Worm (Caenorhabditis elegans) whole organism, L4 larva: ENCODE measurements around the gene nhr-120.
A peak's percentile ranks its signal among the peaks of the same experiment; 100 is the strongest.

ENCODE experiments used
- D1046.2 ChIP-seq: fragments of 200-800 bp; sonication (Bioruptor generic); IDR thresholded peaks from 2 replicates; pipeline ENCODE4 v1.3.6; 2022; ENCODE audit warnings: missing genetic modification characterization, missing compliant biosample characterization
- F26F4.8 ChIP-seq: fragments of 200-800 bp; sonication (Bioruptor generic); conservative IDR thresholded peaks from 2 replicates; pipeline ENCODE4 v1.3.6; 2022; ENCODE audit warnings: missing genetic modification characterization, missing compliant biosample characterization
- F44E2.7 ChIP-seq: fragments of 200-800 bp; sonication (Bioruptor generic); IDR thresholded peaks from 2 replicates; pipeline ENCODE4 v2.1.2; 2022; ENCODE audit warnings: missing genetic modification characterization, missing compliant biosample characterization
- R02D3.7 ChIP-seq: fragments of 150-350 bp; sonication (generic microtip); optimal IDR thresholded peaks from 3 replicates; lab custom pipeline; 2014; ENCODE audit warnings: missing biosample characterization, missing genetic modification characterization
- T20F7.1 ChIP-seq: fragments of 200-800 bp; sonication (Bioruptor generic); optimal IDR thresholded peaks from 2 replicates; lab custom pipeline; 2018; ENCODE audit warnings: mild to moderate bottlenecking, missing genetic modification characterization, missing compliant biosample characterization
- T26A8.4 ChIP-seq: fragments of 200-800 bp; sonication (Bioruptor generic); IDR thresholded peaks from 2 replicates; pipeline ENCODE4 v1.3.6; 2022; ENCODE audit warnings: missing genetic modification characterization, missing compliant biosample characterization
- ZK337.2 ChIP-seq: fragments of 200-800 bp; sonication (Bioruptor generic); IDR thresholded peaks from 2 replicates; pipeline ENCODE4 v1.3.6; 2022; ENCODE audit warnings: missing genetic modification reagents, missing genetic modification characterization, missing compliant biosample characterization
- ama-1 ChIP-seq: fragments of 150-350 bp; optimal IDR thresholded peaks from 2 replicates; lab custom pipeline; 2014; ENCODE audit warnings: inconsistent platforms, mixed read lengths
- ceh-20 ChIP-seq: fragments of 200-800 bp; sonication (Bioruptor generic); IDR thresholded peaks from 2 replicates; pipeline ENCODE4 v1.3.6; 2022; ENCODE audit warnings: missing genetic modification reagents, missing genetic modification characterization, missing compliant biosample characterization
- ceh-28 ChIP-seq: fragments of 150-350 bp; optimal IDR thresholded peaks from 2 replicates; lab custom pipeline; 2014; ENCODE audit warnings: missing biosample characterization, missing genetic modification reagents, missing genetic modification characterization
- ceh-44 ChIP-seq: fragments of 200-800 bp; sonication (Bioruptor generic); IDR thresholded peaks from 2 replicates; pipeline ENCODE4 v1.3.6; 2022; ENCODE audit warnings: missing genetic modification reagents, missing genetic modification characterization, missing compliant biosample characterization
- ceh-62 ChIP-seq: sonication (generic microtip); optimal IDR thresholded peaks from 2 replicates; lab custom pipeline; 2017; ENCODE audit warnings: missing biosample characterization, missing genetic modification characterization
- ceh-82 ChIP-seq: sonication (generic microtip); optimal IDR thresholded peaks from 2 replicates; lab custom pipeline; 2017; ENCODE audit warnings: missing biosample characterization, missing genetic modification characterization
- ctbp-1 ChIP-seq: fragments of 200-800 bp; sonication (Bioruptor generic); IDR thresholded peaks from 2 replicates; pipeline ENCODE4 v1.3.6; 2022; ENCODE audit warnings: missing genetic modification reagents, missing genetic modification characterization, missing compliant biosample characterization
- daf-16 ChIP-seq, 3 experiments: sonication (generic microtip); optimal IDR thresholded peaks; 2 replicates each; lab custom pipeline; 2016 to 2017; ENCODE audit warnings: missing genetic modification characterization in 3 of 3, missing genetic modification reagents in 3 of 3, mild to moderate bottlenecking in 2 of 3, missing compliant biosample characterization in 2 of 3, missing biosample characterization in 1 of 3, moderate library complexity in 1 of 3
- daf-19 ChIP-seq: fragments of 200-800 bp; sonication (Bioruptor generic); conservative IDR thresholded peaks from 2 replicates; pipeline ENCODE4 v1.3.6; 2022; ENCODE audit warnings: missing genetic modification characterization, missing compliant biosample characterization
- dve-1 ChIP-seq: sonication (generic microtip); optimal IDR thresholded peaks from 2 replicates; lab custom pipeline; 2017; ENCODE audit warnings: antibody characterized with exemption, mild to moderate bottlenecking, missing genetic modification characterization, missing compliant biosample characterization; ENCODE audit not compliant: insufficient read depth
- fkh-10 ChIP-seq: fragments of 150-350 bp; optimal IDR thresholded peaks from 2 replicates; lab custom pipeline; 2014; ENCODE audit warnings: missing biosample characterization, missing genetic modification reagents, missing genetic modification characterization
- gei-8 ChIP-seq: fragments of 200-800 bp; sonication (Bioruptor generic); optimal IDR thresholded peaks from 2 replicates; lab custom pipeline; 2018; ENCODE audit warnings: mild to moderate bottlenecking, missing genetic modification characterization, missing compliant biosample characterization
- hmg-1.1 ChIP-seq: fragments of 200-800 bp; sonication (Bioruptor generic); IDR thresholded peaks from 2 replicates; pipeline ENCODE4 v1.3.6; 2022; ENCODE audit warnings: missing genetic modification reagents, missing genetic modification characterization, missing compliant biosample characterization
- jun-1 ChIP-seq: fragments of 150-350 bp; optimal IDR thresholded peaks from 2 replicates; lab custom pipeline; 2014; ENCODE audit warnings: missing biosample characterization, missing genetic modification reagents, missing genetic modification characterization
- lin-13 ChIP-seq: fragments of 150-350 bp; optimal IDR thresholded peaks from 2 replicates; lab custom pipeline; 2014; ENCODE audit warnings: missing biosample characterization, missing genetic modification reagents, missing genetic modification characterization
- lin-29 ChIP-seq: fragments of 200-800 bp; sonication (Bioruptor generic); IDR thresholded peaks from 2 replicates; pipeline ENCODE4 v1.3.6; 2022; ENCODE audit warnings: missing genetic modification reagents, missing genetic modification characterization, missing compliant biosample characterization
- lir-3 ChIP-seq: sonication (generic microtip); optimal IDR thresholded peaks from 2 replicates; lab custom pipeline; 2016; ENCODE audit warnings: mild to moderate bottlenecking, missing genetic modification characterization, missing compliant biosample characterization
- mes-2 ChIP-seq: sonication (generic microtip); optimal IDR thresholded peaks from 2 replicates; lab custom pipeline; 2016; ENCODE audit warnings: missing genotype, mild to moderate bottlenecking, missing genetic modification characterization, missing compliant biosample characterization; ENCODE audit not compliant: poor library complexity, severe bottlenecking
- mxl-3 ChIP-seq: fragments of 200-800 bp; sonication (Bioruptor generic); optimal IDR thresholded peaks from 2 replicates; lab custom pipeline; 2018; ENCODE audit warnings: mild to moderate bottlenecking, missing genetic modification characterization, missing compliant biosample characterization
- nhr-10 ChIP-seq: fragments of 150-350 bp; optimal IDR thresholded peaks from 2 replicates; lab custom pipeline; 2014; ENCODE audit warnings: missing biosample characterization, missing genetic modification characterization
- nhr-102 ChIP-seq: sonication (generic microtip); optimal IDR thresholded peaks from 2 replicates; lab custom pipeline; 2016; ENCODE audit warnings: mild to moderate bottlenecking, missing genetic modification characterization, moderate library complexity, missing compliant biosample characterization
- nhr-11 ChIP-seq: fragments of 150-350 bp; optimal IDR thresholded peaks from 2 replicates; lab custom pipeline; 2014; ENCODE audit warnings: missing biosample characterization, missing genetic modification characterization
- nhr-237 ChIP-seq: sonication (generic microtip); optimal IDR thresholded peaks from 2 replicates; lab custom pipeline; 2017; ENCODE audit warnings: missing biosample characterization, missing genetic modification characterization
- nhr-25 ChIP-seq: sonication (generic microtip); optimal IDR thresholded peaks from 2 replicates; lab custom pipeline; 2017; ENCODE audit warnings: missing genetic modification characterization, mild to moderate bottlenecking, missing compliant biosample characterization, antibody characterized with exemption, moderate library complexity, borderline replicate concordance; ENCODE audit not compliant: insufficient read depth
- nhr-28 ChIP-seq: fragments of 150-350 bp; optimal IDR thresholded peaks from 2 replicates; lab custom pipeline; 2014; ENCODE audit warnings: missing biosample characterization, missing genetic modification characterization
- nhr-41 ChIP-seq: fragments of 200-800 bp; sonication (Bioruptor generic); IDR thresholded peaks from 2 replicates; pipeline ENCODE4 v1.3.6; 2022; ENCODE audit warnings: missing genetic modification reagents, missing genetic modification characterization, missing compliant biosample characterization
- php-3 ChIP-seq: fragments of 200-800 bp; sonication (Bioruptor generic); IDR thresholded peaks from 2 replicates; pipeline ENCODE4 v1.3.6; 2022; ENCODE audit warnings: missing genetic modification reagents, missing genetic modification characterization, missing compliant biosample characterization
- pqm-1 ChIP-seq: sonication (generic microtip); optimal IDR thresholded peaks from 2 replicates; lab custom pipeline; 2017; ENCODE audit warnings: missing biosample characterization, missing genetic modification characterization
- rbr-2 ChIP-seq: sonication (generic microtip); optimal IDR thresholded peaks from 2 replicates; lab custom pipeline; 2016; ENCODE audit warnings: missing genotype, missing genetic modification characterization, missing compliant biosample characterization
- saeg-2 ChIP-seq: fragments of 200-800 bp; sonication (Bioruptor generic); IDR thresholded peaks from 2 replicates; pipeline ENCODE4 v1.3.6; 2022; ENCODE audit warnings: missing genetic modification reagents, missing genetic modification characterization, missing compliant biosample characterization
- sdz-12 ChIP-seq: fragments of 200-800 bp; sonication (Bioruptor generic); optimal IDR thresholded peaks from 2 replicates; lab custom pipeline; 2018; ENCODE audit warnings: mild to moderate bottlenecking, missing genetic modification characterization, missing compliant biosample characterization
- snpc-4 ChIP-seq: fragments of 150-350 bp; optimal IDR thresholded peaks from 2 replicates; lab custom pipeline; 2014; ENCODE audit warnings: missing biosample characterization, missing genetic modification characterization
- spr-1 ChIP-seq: sonication (generic microtip); optimal IDR thresholded peaks from 2 replicates; lab custom pipeline; 2016; ENCODE audit warnings: mild to moderate bottlenecking, missing genetic modification characterization, missing compliant biosample characterization
- spr-3 ChIP-seq: fragments of 200-800 bp; sonication (Bioruptor generic); optimal IDR thresholded peaks from 2 replicates; lab custom pipeline; 2018; ENCODE audit warnings: mild to moderate bottlenecking, missing genetic modification characterization, missing compliant biosample characterization
- unc-130 ChIP-seq: sonication (generic microtip); optimal IDR thresholded peaks from 2 replicates; lab custom pipeline; 2016; ENCODE audit warnings: missing genetic modification reagents, missing genetic modification characterization, missing compliant biosample characterization
- vab-7 ChIP-seq: fragments of 200-800 bp; sonication (Bioruptor generic); IDR thresholded peaks from 2 replicates; pipeline ENCODE4 v1.3.6; 2022; ENCODE audit warnings: missing genetic modification reagents, missing genetic modification characterization, missing compliant biosample characterization
- zag-1 ChIP-seq: fragments of 150-350 bp; optimal IDR thresholded peaks from 2 replicates; lab custom pipeline; 2014; ENCODE audit warnings: missing biosample characterization, missing genetic modification characterization
- zfp-3 ChIP-seq: fragments of 200-800 bp; sonication (Bioruptor generic); conservative IDR thresholded peaks from 2 replicates; pipeline ENCODE4 v1.3.6; 2022; ENCODE audit warnings: missing genetic modification reagents, missing genetic modification characterization, missing compliant biosample characterization

Gene nhr-120

DNA sequence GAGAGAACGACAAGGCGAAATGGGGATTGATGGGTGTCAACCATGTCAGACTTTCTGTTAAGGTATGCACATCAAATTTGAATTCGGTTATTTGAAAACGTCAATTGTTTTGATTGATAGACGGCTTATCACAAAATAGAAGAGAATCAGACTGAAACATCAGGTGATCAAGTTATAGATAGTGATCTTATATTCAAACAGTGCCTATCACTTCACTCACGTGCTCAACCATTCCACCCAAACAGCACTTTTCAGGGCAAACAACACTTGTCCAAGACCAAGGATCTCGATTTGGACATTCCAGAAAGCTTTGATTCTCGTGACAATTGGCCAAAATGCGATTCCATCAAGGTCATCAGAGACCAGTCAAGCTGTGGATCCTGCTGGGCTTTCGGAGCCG lies 32.8 kb downstream of the nhr-120 start (continued):
- TF ChIP-seq zag-1 (no peak), daf-19 (GFP tag; lab: Robert Waterston, UW) (no peak), daf-16 (GFP tag; optimal IDR thresholded peaks at IDR 0.05; lab: Kevin White, UChicago) (no peak), daf-16 (tag; optimal IDR thresholded peaks at IDR 0.05; lab: Kevin White, UChicago) (peak; percentile 44), hmg-1.1 (GFP tag; lab: Robert Waterston, UW) (no peak), R02D3.7 (tag; lab: Kevin White, UChicago) (no peak), nhr-25 (tag; lab: Kevin White, UChicago) (no peak), vab-7 (GFP tag; lab: Robert Waterston, UW) (no peak), spr-1 (tag; lab: Kevin White, UChicago) (no peak), lir-3 (tag; lab: Kevin White, UChicago) (no peak), ceh-44 (GFP tag; lab: Robert Waterston, UW) (no peak), ctbp-1 (GFP tag; lab: Robert Waterston, UW) (no peak), mes-2 (tag; lab: Kevin White, UChicago) (no peak), snpc-4 (tag; lab: Kevin White, UChicago) (no peak), jun-1 (tag; lab: Kevin White, UChicago) (no peak), sdz-12 (GFP tag; lab: Kevin White, UChicago) (no peak), ama-1 (lab: Kevin White, UChicago) (no peak), fkh-10 (no peak), T26A8.4 (no peak), nhr-10 (tag; lab: Kevin White, UChicago) (no peak), nhr-237 (no peak), rbr-2 (no peak), ZK337.2 (GFP tag; lab: Robert Waterston, UW) (no peak), T20F7.1 (no peak), D1046.2 (GFP tag; lab: Robert Waterston, UW) (0 out of 2 replicates have a peak, but pooled peaks have one; percentile 62), lin-13 (no peak), mxl-3 (no peak), ceh-82 (tag; lab: Kevin White, UChicago) (no peak), F26F4.8 (no peak), nhr-11 (tag; lab: Kevin White, UChicago) (no peak), gei-8 (GFP tag; lab: Kevin White, UChicago) (no peak), saeg-2 (GFP tag; lab: Robert Waterston, UW) (peak; percentile 47; the same call in 1 of the 2 replicates), nhr-102 (tag; lab: Kevin White, UChicago) (no peak), F44E2.7 (no peak), unc-130 (no peak), ceh-28 (no peak), nhr-28 (tag; lab: Kevin White, UChicago) (no peak), pqm-1 (peak; percentile 24), php-3 (GFP tag; lab: Robert Waterston, UW) (no peak), ceh-62 (tag; lab: Kevin White, UChicago) (no peak), ceh-20 (no peak), nhr-41 (GFP tag; lab: Robert Waterston, UW) (no peak), zfp-3 (GFP tag; lab: Robert Waterston, UW) (0 out of 2 replicates have a peak, but pooled peaks have one; percentile 8), lin-29 (GFP tag; lab: Robert Waterston, UW) (no peak), spr-3 (GFP tag; lab: Kevin White, UChicago) (no peak), dve-1 (tag; lab: Kevin White, UChicago) (peak; percentile 75)
